Fruit fly (Drosophila melanogaster) whole organism, wandering third instar larva: ENCODE measurements around the gene GluRIIA.

Source experiments
- Abd-B ChIP-seq: fragments of >200 bp; optimal IDR thresholded peaks from 2 replicates; lab custom pipeline; 2017; ENCODE audit warnings: missing biosample characterization, missing genetic modification characterization
- Dfd ChIP-seq: fragments of >200 bp; optimal IDR thresholded peaks from 2 replicates; lab custom pipeline; 2017; ENCODE audit warnings: missing biosample characterization, missing genetic modification characterization
- GATAd ChIP-seq: sonication (Bioruptor generic); optimal IDR thresholded peaks from 2 replicates; lab custom pipeline; 2016; ENCODE audit warnings: missing biosample characterization, missing genetic modification characterization
- Hr78 ChIP-seq: fragments of >200 bp; optimal IDR thresholded peaks from 2 replicates; lab custom pipeline; 2017; ENCODE audit warnings: missing biosample characterization, missing genetic modification characterization
- Jra ChIP-seq: sonication (Bioruptor generic); optimal IDR thresholded peaks from 2 replicates; lab custom pipeline; 2016; ENCODE audit warnings: missing biosample characterization, missing genetic modification characterization
- Vsx2 ChIP-seq: fragments of 200-300, 225-300 bp; sonication (Bioruptor generic); optimal IDR thresholded peaks from 2 replicates; lab custom pipeline; 2018; ENCODE audit warnings: missing biosample characterization, missing genetic modification characterization; ENCODE audit not compliant: partially characterized antibody
- ey ChIP-seq: fragments of 200-800 bp; sonication (Bioruptor generic); optimal IDR thresholded peaks from 2 replicates; lab custom pipeline; 2016; ENCODE audit warnings: missing biosample characterization, missing genetic modification characterization
- foxo ChIP-seq, 2 experiments: fragments of 200-800 bp; sonication (Bioruptor generic); optimal IDR thresholded peaks; 2 replicates in 1 of 2; 3 replicates in 1 of 2; lab custom pipeline; 2016 to 2017; ENCODE audit warnings: missing biosample characterization in 2 of 2, missing genetic modification characterization in 2 of 2
- jim ChIP-seq: fragments of 175-275, 200-325 bp; sonication (Bioruptor generic); optimal IDR thresholded peaks from 2 replicates; lab custom pipeline; 2016; ENCODE audit warnings: missing biosample characterization, mild to moderate bottlenecking, missing genetic modification characterization
- psq ChIP-seq: fragments of 200-800 bp; sonication (Bioruptor generic); optimal IDR thresholded peaks from 3 replicates; lab custom pipeline; 2017; ENCODE audit warnings: missing biosample characterization, mild to moderate bottlenecking, missing genetic modification characterization, moderate library complexity

- TF ChIP-seq ey, result no peak
- TF ChIP-seq foxo (GFP tag; optimal IDR thresholded peaks at IDR 0.05; lab: Kevin White, UChicago), result no peak
- TF ChIP-seq Vsx2 (GFP tag; lab: Kevin White, UChicago), result no peak
- no peak for TF ChIP-seq Dfd
- TF ChIP-seq Jra (GFP tag; lab: Kevin White, UChicago), result no peak
- TF ChIP-seq jim (GFP tag; lab: Kevin White, UChicago), result no peak
- no peak for TF ChIP-seq Abd-B (GFP tag; lab: Kevin White, UChicago)
- no peak for TF ChIP-seq Hr78
- TF ChIP-seq psq (GFP tag; lab: Kevin White, UChicago), result no peak
- no peak for TF ChIP-seq GATAd (GFP tag; lab: Kevin White, UChicago)
Measured at dm6 chr2L:5588314-5588713, 33.4 kb downstream of the GluRIIA start, which contains the start of gene CG7251.
